Fruit fly (Drosophila melanogaster) whole organism, embryonic: ENCODE measurements around the gene IntS6.

Source experiments
- ATbp ChIP-seq: fragments of 200-800 bp; sonication (Bioruptor generic); optimal IDR thresholded peaks from 2 replicates; lab custom pipeline; 2017; ENCODE audit warnings: missing biosample characterization, mild to moderate bottlenecking, missing genetic modification characterization, missing genetic modification reagents
- Atf-2 ChIP-seq: fragments of 200-800 bp; sonication (Bioruptor generic); optimal IDR thresholded peaks from 2 replicates; lab custom pipeline; 2016; ENCODE audit warnings: missing biosample characterization, missing genetic modification characterization
- Awh ChIP-seq: fragments of 200-800 bp; sonication (Bioruptor generic); IDR thresholded peaks from 2 replicates; pipeline ENCODE4, ENCODE4 v1.3.6; 2022; ENCODE audit warnings: missing biosample characterization, missing genetic modification characterization
- Blimp-1 ChIP-seq: fragments of 200-800 bp; sonication (Bioruptor generic); optimal IDR thresholded peaks from 3 replicates; lab custom pipeline; 2018; ENCODE audit warnings: missing biosample characterization, missing genetic modification characterization, mild to moderate bottlenecking, moderate library complexity, missing genetic modification reagents
- CG1024 ChIP-seq: fragments of 200-800 bp; sonication (Bioruptor generic); IDR thresholded peaks from 2 replicates; pipeline ENCODE4 v1.3.6; 2022; ENCODE audit warnings: missing biosample characterization, missing genetic modification characterization
- CG12155 ChIP-seq: fragments of 200-800 bp; sonication (Bioruptor generic); optimal IDR thresholded peaks from 3 replicates; lab custom pipeline; 2016; ENCODE audit warnings: missing biosample characterization, missing genetic modification characterization
- CG12942 ChIP-seq: fragments of 200-800 bp; sonication (Bioruptor generic); optimal IDR thresholded peaks from 3 replicates; lab custom pipeline; 2016; ENCODE audit warnings: missing biosample characterization, missing genetic modification characterization
- CG15601 ChIP-seq: fragments of 200-800 bp; sonication (Bioruptor generic); optimal IDR thresholded peaks from 3 replicates; lab custom pipeline; 2019; ENCODE audit warnings: missing biosample characterization, mild to moderate bottlenecking, missing genetic modification characterization, moderate library complexity
- CG1602 ChIP-seq: fragments of 200-800 bp; sonication (Bioruptor generic); optimal IDR thresholded peaks from 3 replicates; lab custom pipeline; 2016; ENCODE audit warnings: missing biosample characterization, missing genetic modification characterization
- CG17186 ChIP-seq: fragments of 200-800 bp; sonication (Bioruptor generic); optimal IDR thresholded peaks from 3 replicates; lab custom pipeline; 2017; ENCODE audit warnings: missing biosample characterization, missing genetic modification reagents, missing genetic modification characterization
- CG18011 ChIP-seq: fragments of 200-800 bp; sonication (Bioruptor generic); optimal IDR thresholded peaks from 2 replicates; lab custom pipeline; 2017; ENCODE audit warnings: missing biosample characterization, missing genetic modification characterization, mild to moderate bottlenecking, moderate library complexity, missing genotype
- CG30020 ChIP-seq: fragments of 200-800 bp; optimal IDR thresholded peaks from 2 replicates; lab custom pipeline; 2019; ENCODE audit warnings: missing biosample characterization, mild to moderate bottlenecking, missing genetic modification characterization, moderate library complexity
- CG30431 ChIP-seq: fragments of 200-800 bp; sonication (Bioruptor generic); optimal IDR thresholded peaks from 2 replicates; lab custom pipeline; 2017; ENCODE audit warnings: missing biosample characterization, missing genetic modification characterization
- CG34376 ChIP-seq: fragments of 200-800 bp; sonication (Bioruptor generic); optimal IDR thresholded peaks from 2 replicates; lab custom pipeline; 2018; ENCODE audit warnings: missing biosample characterization, mild to moderate bottlenecking, missing genetic modification characterization
- CG8290 ChIP-seq, 3 experiments: fragments of 200-800 bp; sonication (Bioruptor generic); optimal IDR thresholded peaks; 2 replicates each; lab custom pipeline; 2016 to 2019; ENCODE audit warnings: missing biosample characterization in 3 of 3, missing genetic modification characterization in 3 of 3, mild to moderate bottlenecking in 2 of 3, moderate library complexity in 1 of 3
- CG9876 ChIP-seq: fragments of 200-800 bp; sonication (Bioruptor generic); optimal IDR thresholded peaks from 2 replicates; lab custom pipeline; 2016; ENCODE audit warnings: missing biosample characterization, missing genetic modification characterization
- Deaf1 ChIP-seq: fragments of 200-800 bp; optimal IDR thresholded peaks from 3 replicates; lab custom pipeline; 2019; ENCODE audit warnings: missing biosample characterization, mild to moderate bottlenecking, missing genetic modification characterization, moderate library complexity
- Dp ChIP-seq: fragments of 200-800 bp; sonication (Bioruptor generic); optimal IDR thresholded peaks from 2 replicates; lab custom pipeline; 2018; ENCODE audit warnings: missing biosample characterization, mild to moderate bottlenecking, missing genetic modification characterization, moderate library complexity
- Drgx ChIP-seq: fragments of 200-800 bp; sonication (Bioruptor generic); IDR thresholded peaks from 2 replicates; pipeline ENCODE4 v1.3.6; 2022; ENCODE audit warnings: missing biosample characterization, missing genetic modification characterization
- Hmx ChIP-seq: fragments of 200-800 bp; sonication (Bioruptor generic); optimal IDR thresholded peaks from 2 replicates; lab custom pipeline; 2016; ENCODE audit warnings: missing biosample characterization, missing genetic modification characterization
- Mrtf ChIP-seq: fragments of 200-800 bp; sonication (Bioruptor generic); IDR thresholded peaks from 3 replicates; pipeline ENCODE4 v1.3.6; 2022; ENCODE audit warnings: missing biosample characterization, missing genetic modification characterization
- Opbp ChIP-seq: fragments of 200-800 bp; sonication (Bioruptor generic); IDR thresholded peaks from 3 replicates; pipeline ENCODE4 v1.3.6; 2022; ENCODE audit warnings: missing biosample characterization, missing genetic modification characterization; ENCODE audit not compliant: partially characterized antibody
- Ravus ChIP-seq: fragments of 200-800 bp; sonication (Bioruptor generic); IDR thresholded peaks from 2 replicates; pipeline ENCODE4 v1.3.6; 2022; ENCODE audit warnings: missing biosample characterization, missing genetic modification characterization
- Six4 ChIP-seq: fragments of 200-800 bp; sonication (Bioruptor generic); optimal IDR thresholded peaks from 2 replicates; lab custom pipeline; 2016; ENCODE audit warnings: missing biosample characterization, missing genetic modification characterization
- Taf1 ChIP-seq: fragments of 200-800 bp; sonication (Bioruptor generic); IDR thresholded peaks from 2 replicates; pipeline ENCODE4 v1.3.6; 2022; ENCODE audit warnings: missing biosample characterization, missing genetic modification characterization
- Vsx1 ChIP-seq: fragments of 200-800 bp; sonication (Bioruptor generic); optimal IDR thresholded peaks from 2 replicates; lab custom pipeline; 2017; ENCODE audit warnings: missing biosample characterization, mild to moderate bottlenecking, missing genetic modification characterization, missing genetic modification reagents
- Xrp1 ChIP-seq: fragments of 200-800 bp; sonication (Bioruptor generic); IDR thresholded peaks from 2 replicates; pipeline ENCODE4 v1.3.6; 2022; ENCODE audit warnings: missing biosample characterization, missing genetic modification characterization
- ato ChIP-seq: fragments of 200-800 bp; sonication (Bioruptor generic); IDR thresholded peaks from 2 replicates; pipeline ENCODE4 v1.3.6; 2022; ENCODE audit warnings: missing biosample characterization, missing genetic modification characterization; ENCODE audit not compliant: partially characterized antibody
- bbx ChIP-seq: fragments of 200-800 bp; sonication (Bioruptor generic); IDR thresholded peaks from 2 replicates; pipeline ENCODE4 v1.3.6; 2022; ENCODE audit warnings: missing biosample characterization, missing genetic modification characterization; ENCODE audit not compliant: partially characterized antibody
- bcd ChIP-seq: fragments of 200-800 bp; sonication (Bioruptor generic); optimal IDR thresholded peaks from 2 replicates; lab custom pipeline; 2017; ENCODE audit warnings: missing biosample characterization, mild to moderate bottlenecking, missing genetic modification characterization
- bsh ChIP-seq, 2 experiments: fragments of 200-800 bp; sonication (Bioruptor generic); optimal IDR thresholded peaks; 2 replicates each; lab custom pipeline; 2017 to 2018; ENCODE audit warnings: mild to moderate bottlenecking in 2 of 2, missing biosample characterization in 2 of 2, missing genetic modification characterization in 2 of 2, moderate library complexity in 1 of 2
- eve ChIP-seq, 2 experiments: fragments of >200 bp; optimal IDR thresholded peaks; 2 replicates each; lab custom pipeline; 2017; ENCODE audit warnings: missing biosample characterization in 2 of 2, missing genetic modification characterization in 2 of 2
- fd102C ChIP-seq: fragments of 200-800 bp; sonication (Bioruptor generic); optimal IDR thresholded peaks from 2 replicates; lab custom pipeline; 2018; ENCODE audit warnings: missing biosample characterization, mild to moderate bottlenecking, missing genetic modification characterization, moderate library complexity
- gcm2 ChIP-seq: fragments of 200-800 bp; sonication (Bioruptor generic); optimal IDR thresholded peaks from 2 replicates; lab custom pipeline; 2016; ENCODE audit warnings: missing biosample characterization, missing genetic modification characterization
- gt ChIP-seq: fragments of 200-800 bp; sonication (Bioruptor generic); IDR thresholded peaks from 2 replicates; pipeline ENCODE4 v1.3.6; 2022; ENCODE audit warnings: missing biosample characterization, missing genetic modification characterization
- hkb ChIP-seq, 2 experiments: fragments of 200-800 bp in 1 of 2; fragments of >200 bp in 1 of 2; sonication (Bioruptor generic) in 1 of 2; IDR thresholded peaks in 1 of 2; optimal IDR thresholded peaks in 1 of 2; 2 replicates each; pipeline versions ENCODE4 v1.3.6 to Lab custom; 2017 to 2022; ENCODE audit warnings: missing biosample characterization in 1 of 2, missing genetic modification characterization in 1 of 2
- kni ChIP-seq: fragments of 200-800 bp; sonication (Bioruptor generic); optimal IDR thresholded peaks from 3 replicates; lab custom pipeline; 2017; ENCODE audit warnings: mild to moderate bottlenecking, missing biosample characterization, missing genetic modification reagents, missing genetic modification characterization
- lbe ChIP-seq: fragments of 200-800 bp; sonication (Bioruptor generic); optimal IDR thresholded peaks from 2 replicates; lab custom pipeline; 2016; ENCODE audit warnings: missing biosample characterization, mild to moderate bottlenecking, missing genetic modification characterization
- mld ChIP-seq: fragments of 200-800 bp; sonication (Bioruptor generic); IDR thresholded peaks from 3 replicates; pipeline ENCODE4 v1.3.6; 2022; ENCODE audit warnings: missing biosample characterization, missing genetic modification characterization; ENCODE audit not compliant: partially characterized antibody
- nerfin-2 ChIP-seq: fragments of 200-800 bp; sonication (Bioruptor generic); IDR thresholded peaks from 2 replicates; pipeline ENCODE4 v1.3.6; 2022; ENCODE audit warnings: missing biosample characterization, missing genetic modification characterization; ENCODE audit not compliant: partially characterized antibody
- nom ChIP-seq: fragments of 200-800 bp; sonication (Bioruptor generic); optimal IDR thresholded peaks from 2 replicates; lab custom pipeline; 2017; ENCODE audit warnings: missing biosample characterization, missing genetic modification characterization, mild to moderate bottlenecking, moderate library complexity, missing genetic modification reagents
- otp ChIP-seq: fragments of 200-800 bp; sonication (Bioruptor generic); IDR thresholded peaks from 3 replicates; pipeline ENCODE4, ENCODE4 v1.3.6; 2022; ENCODE audit warnings: missing biosample characterization, missing genetic modification characterization
- run ChIP-seq: fragments of 200-800 bp; sonication (Bioruptor generic); optimal IDR thresholded peaks from 3 replicates; lab custom pipeline; 2018; ENCODE audit warnings: missing biosample characterization, mild to moderate bottlenecking, missing genetic modification characterization
- slou ChIP-seq: fragments of 200-800 bp; sonication (Bioruptor generic); optimal IDR thresholded peaks from 3 replicates; lab custom pipeline; 2016; ENCODE audit warnings: missing biosample characterization, missing genetic modification characterization
- sqz ChIP-seq: fragments of 200-800 bp; sonication (Bioruptor generic); optimal IDR thresholded peaks from 3 replicates; lab custom pipeline; 2018; ENCODE audit warnings: missing biosample characterization, mild to moderate bottlenecking, missing genetic modification characterization
- vnd ChIP-seq: fragments of 200-800 bp; sonication (Bioruptor generic); IDR thresholded peaks from 3 replicates; pipeline ENCODE4 v1.3.6; 2022; ENCODE audit warnings: missing biosample characterization, missing genetic modification characterization; ENCODE audit not compliant: partially characterized antibody
- wor ChIP-seq: fragments of 200-800 bp; sonication (Bioruptor generic); IDR thresholded peaks from 2 replicates; pipeline ENCODE4 v1.3.6; 2022; ENCODE audit warnings: missing biosample characterization, missing genetic modification characterization
- z ChIP-seq: fragments of 200-800 bp; sonication (Bioruptor generic); IDR thresholded peaks from 3 replicates; pipeline ENCODE4 v1.3.6; 2022; ENCODE audit warnings: missing biosample characterization, missing genetic modification characterization
- zen2 ChIP-seq: fragments of 200-800 bp; sonication (Bioruptor generic); IDR thresholded peaks from 3 replicates; pipeline ENCODE4 v1.3.6; 2022; ENCODE audit warnings: missing biosample characterization, missing genetic modification characterization; ENCODE audit not compliant: partially characterized antibody

Gene IntS6

DNA sequence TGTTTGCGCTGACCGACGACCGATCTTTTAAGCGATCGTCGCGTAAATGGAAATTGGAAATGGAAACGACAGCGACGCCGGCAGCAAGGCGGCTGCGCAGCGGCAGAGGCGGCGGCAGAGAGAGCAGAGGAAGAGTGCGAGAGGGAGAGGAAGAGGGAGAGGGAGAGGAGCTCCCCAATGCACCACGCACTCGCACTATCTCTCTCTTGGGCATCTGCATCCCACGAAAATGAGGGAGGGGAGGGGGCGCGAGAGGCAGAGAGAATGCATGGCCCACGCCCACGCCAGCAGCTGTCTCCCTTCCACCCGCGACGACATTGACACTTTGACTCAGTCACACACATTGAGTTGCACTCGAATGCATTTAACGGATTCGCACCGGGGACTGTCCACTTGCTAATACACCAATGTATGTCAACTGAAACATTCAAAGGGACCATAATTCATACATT is 23.7 kb upstream of the IntS6 start, which contains the start of gene CG3097 (continued):
- TF ChIP-seq slou (no peak), CG34376 (no peak), bbx (GFP tag; lab: Robert Waterston, UW) (peak; percentile 61), mld (GFP tag; lab: Robert Waterston, UW) (no peak), Drgx (GFP tag; lab: Robert Waterston, UW) (no peak; the same call in 1 of the 2 replicates), Dp (GFP tag; lab: Kevin White, UChicago) (no peak), CG9876 (no peak), wor (GFP tag; lab: Robert Waterston, UW) (no peak), Awh (GFP tag; lab: Robert Waterston, UW) (no peak), nerfin-2 (0 out of 2 replicates have a peak, but pooled peaks have one; percentile 8), z (peak; percentile 99), bsh (GFP tag; optimal IDR thresholded peaks at IDR 0.05; lab: Kevin White, UChicago) (no peak), CG30431 (no peak), CG1024 (GFP tag; lab: Robert Waterston, UW) (no peak), Six4 (no peak), Atf-2 (GFP tag; lab: Kevin White, UChicago) (no peak), CG30020 (tag; lab: Kevin White, UChicago) (no peak), lbe (GFP tag; lab: Kevin White, UChicago) (no peak), gt (GFP tag; lab: Robert Waterston, UW) (no peak), Opbp (GFP tag; lab: Robert Waterston, UW) (peak; percentile 59; the same call in 2 of the 3 replicates), CG12155 (GFP tag; lab: Kevin White, UChicago) (no peak), Mrtf (no peak), otp (GFP tag; lab: Robert Waterston, UW) (0 out of 3 replicates have a peak, but pooled peaks have one; percentile 6), fd102C (GFP tag; lab: Kevin White, UChicago) (no peak), Ravus (no peak), Taf1 (GFP tag; lab: Robert Waterston, UW) (no peak), ato (GFP tag; lab: Robert Waterston, UW) (peak; percentile 22; the same call in 1 of the 2 replicates), CG12942 (GFP tag; lab: Kevin White, UChicago) (no peak)

DNA sequence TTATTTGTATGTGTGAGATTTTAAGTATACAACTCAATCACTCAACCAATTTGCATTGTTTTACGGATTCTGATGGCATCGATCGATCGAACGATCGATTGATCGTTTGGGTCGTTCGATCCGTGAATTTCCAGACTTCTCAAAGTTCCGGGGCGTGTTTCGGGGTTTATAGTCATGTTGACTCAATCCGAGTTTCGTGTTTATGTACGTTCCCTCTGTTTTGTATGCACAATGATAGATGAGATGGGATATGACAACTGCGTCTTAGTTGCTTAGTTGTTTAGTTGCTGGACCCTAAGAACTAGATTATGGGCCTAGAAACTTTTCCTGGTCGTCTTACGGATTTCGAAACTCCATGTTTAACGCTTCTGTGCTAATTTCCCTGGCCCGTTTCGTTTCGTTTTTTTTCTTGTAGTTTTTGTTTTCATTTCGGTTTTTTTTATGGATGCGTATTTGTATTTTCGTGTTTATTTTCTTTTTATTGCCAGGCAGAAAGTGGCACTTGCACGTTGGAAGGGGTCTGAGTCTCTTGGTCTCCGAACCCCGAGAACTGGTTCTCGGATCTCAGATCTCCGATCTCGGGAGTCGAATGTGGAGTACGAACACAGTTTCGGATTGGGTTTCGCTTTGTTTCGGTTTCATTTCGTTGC is 21.7 kb upstream of the IntS6 start:
- peak; percentile 53 for TF ChIP-seq Blimp-1 (GFP tag; lab: Kevin White, UChicago)
- peak; percentile 36 for TF ChIP-seq CG8290 (GFP tag; optimal IDR thresholded peaks at IDR 0.05; lab: Kevin White, UChicago)
- TF ChIP-seq CG8290 (tag; optimal IDR thresholded peaks at IDR 0.05; lab: Kevin White, UChicago) = no peak
- TF ChIP-seq hkb (optimal IDR thresholded peaks at IDR 0.05; lab: Kevin White, UChicago) = no peak
- no peak for TF ChIP-seq hkb (GFP tag; IDR thresholded peaks at IDR 0.05; lab: Robert Waterston, UW)
- no peak for TF ChIP-seq CG1602
- peak; percentile 16 for TF ChIP-seq ATbp (GFP tag; lab: Kevin White, UChicago)
- peak; percentile 53 for TF ChIP-seq kni (GFP tag; lab: Kevin White, UChicago)
- TF ChIP-seq Hmx (GFP tag; lab: Kevin White, UChicago) = no peak
- no peak for TF ChIP-seq vnd (GFP tag; lab: Robert Waterston, UW)
- TF ChIP-seq bcd (GFP tag; lab: Kevin White, UChicago) = no peak
- peak; percentile 44 for TF ChIP-seq Deaf1
- TF ChIP-seq zen2 = no peak
- TF ChIP-seq eve (GFP tag; optimal IDR thresholded peaks at IDR 0.05; lab: Kevin White, UChicago) = peak in 1 of 2 experiments; percentile 21
- no peak for TF ChIP-seq CG17186 (GFP tag; lab: Kevin White, UChicago)
- TF ChIP-seq CG18011 (GFP tag; lab: Kevin White, UChicago) = no peak
- TF ChIP-seq nom = peak; percentile 87
- peak; percentile 20 for TF ChIP-seq CG15601 (tag; lab: Kevin White, UChicago)
- peak; percentile 39 for TF ChIP-seq sqz
- TF ChIP-seq gcm2 (GFP tag; lab: Kevin White, UChicago) = no peak
- TF ChIP-seq Vsx1 (GFP tag; lab: Kevin White, UChicago) = no peak
- peak; percentile 41; the same call in 1 of the 2 replicates for TF ChIP-seq Xrp1 (GFP tag; lab: Robert Waterston, UW)
- TF ChIP-seq run (tag; lab: Kevin White, UChicago) = no peak
